Fruit fly (Drosophila melanogaster) Kc167 (cell line): ENCODE measurements around the gene Atac2.

Source experiments
- Myc ChIP-seq: fragments of >200 bp; optimal IDR thresholded peaks from 2 replicates; lab custom pipeline; 2017; ENCODE audit warnings: missing external identifiers
- Sin3A ChIP-seq: fragments of >200 bp; optimal IDR thresholded peaks from 2 replicates; lab custom pipeline; 2018; ENCODE audit warnings: missing external identifiers
- h ChIP-seq: fragments of >200 bp; optimal IDR thresholded peaks from 3 replicates; lab custom pipeline; 2018; ENCODE audit warnings: missing external identifiers
- insv ChIP-seq: fragments of >200 bp; optimal IDR thresholded peaks from 3 replicates; lab custom pipeline; 2018; ENCODE audit warnings: missing external identifiers
- psq ChIP-seq: fragments of >200 bp; optimal IDR thresholded peaks from 2 replicates; lab custom pipeline; 2017; ENCODE audit warnings: missing external identifiers

DNA sequence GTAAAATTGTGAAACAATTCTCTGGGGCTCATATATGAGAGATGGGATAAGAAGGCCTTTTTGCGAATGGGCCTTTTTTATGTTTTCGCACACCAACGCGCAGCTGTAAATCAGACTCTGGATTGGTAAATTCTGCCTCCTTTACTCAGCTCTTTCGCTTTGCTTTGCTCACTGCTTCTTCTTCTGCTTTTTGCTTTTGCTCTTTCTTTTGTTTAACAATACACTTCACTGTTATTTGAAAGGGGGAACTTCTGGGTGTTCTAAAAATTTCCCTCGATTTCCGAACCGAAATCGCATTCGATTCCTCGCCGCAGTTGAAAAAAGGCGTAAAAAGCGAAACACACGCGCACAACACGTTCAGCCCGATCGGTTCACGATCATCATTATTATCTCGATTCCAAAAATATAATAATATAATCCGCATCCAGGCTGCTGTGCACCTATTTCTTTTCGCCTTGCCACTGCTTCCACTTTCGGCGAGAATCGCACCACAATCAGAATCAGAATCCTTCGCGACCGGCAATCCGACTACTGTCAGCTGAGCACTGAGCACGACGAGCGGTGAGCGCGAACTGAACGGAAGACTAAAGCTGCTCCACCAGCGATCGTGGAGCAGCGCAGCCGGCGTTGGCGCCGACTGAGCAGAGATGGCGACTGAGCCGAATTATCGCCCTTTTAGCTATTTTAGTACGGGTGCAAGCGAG lies 40.2 kb downstream of the Atac2 start:
- TF ChIP-seq Sin3A (no peak), h (lab: Kevin White, UChicago) (no peak), psq (no peak), Myc (lab: Kevin White, UChicago) (no peak), insv (lab: Kevin White, UChicago) (no peak)
